Fruit fly (Drosophila melanogaster): ENCODE measurements around the gene CG34404.

The CG34404 gene

dm6 chr3R:15363608-15364007, 3.9 kb downstream of the CG34404 start, which contains the start of gene CG6171 (continued):
- no peak for TF ChIP-seq chm (GFP tag; IDR thresholded peaks at IDR 0.05)
- no peak for TF ChIP-seq CG15479 (GFP tag; optimal IDR thresholded peaks at IDR 0.05)
- no peak for TF ChIP-seq ase (GFP tag; IDR thresholded peaks at IDR 0.05)
- TF ChIP-seq Scr (GFP tag; IDR thresholded peaks at IDR 0.05; ENCODE audit: partially characterized antibody): peak; percentile 64
- no peak for TF ChIP-seq maf-S (GFP tag; optimal IDR thresholded peaks at IDR 0.05)
- TF ChIP-seq Fer2 (tag; optimal IDR thresholded peaks at IDR 0.05): no peak
- TF ChIP-seq Myb (GFP tag; optimal IDR thresholded peaks at IDR 0.05): peak; percentile 37
- TF ChIP-seq D19A (tag; optimal IDR thresholded peaks at IDR 0.05): no peak
- peak; percentile 55 for TF ChIP-seq pzg (GFP tag; optimal IDR thresholded peaks at IDR 0.05)
- peak; percentile 12 for TF ChIP-seq CG14710 (tag; optimal IDR thresholded peaks at IDR 0.05)
- peak; percentile 64 for TF ChIP-seq MESR4 (GFP tag; optimal IDR thresholded peaks at IDR 0.05)
- TF ChIP-seq CG18476 (GFP tag; optimal IDR thresholded peaks at IDR 0.05): no peak
- TF ChIP-seq Dp (GFP tag; optimal IDR thresholded peaks at IDR 0.05): peak; percentile 82
- TF ChIP-seq Dll (GFP tag; IDR thresholded peaks at IDR 0.05; ENCODE audit: partially characterized antibody): peak; percentile 69; the same call in 3 of the 4 replicates
- no peak for TF ChIP-seq wor (GFP tag; IDR thresholded peaks at IDR 0.05)
- 0 out of 2 replicates have a peak, but pooled peaks have one; percentile 14 for TF ChIP-seq Xrp1 (GFP tag; IDR thresholded peaks at IDR 0.05)
- TF ChIP-seq CG18262 (tag; optimal IDR thresholded peaks at IDR 0.05): no peak
- 0 out of 3 replicates have a peak, but pooled peaks have one; percentile 17 for TF ChIP-seq Doc3 (GFP tag; IDR thresholded peaks at IDR 0.05; ENCODE audit: partially characterized antibody)
- TF ChIP-seq CG16813 (GFP tag; IDR thresholded peaks at IDR 0.05; ENCODE audit: partially characterized antibody): 0 out of 3 replicates have a peak, but pooled peaks have one; percentile 29
- TF ChIP-seq CG2116 (GFP tag; optimal IDR thresholded peaks at IDR 0.05): peak; percentile 70
- TF ChIP-seq CG2129 (GFP tag; IDR thresholded peaks at IDR 0.05; ENCODE audit: partially characterized antibody): peak; percentile 34; the same call in 1 of the 2 replicates
- peak; percentile 92 for TF ChIP-seq CG10267 (tag; optimal IDR thresholded peaks at IDR 0.05)
- no peak for TF ChIP-seq CG7556 (GFP tag; optimal IDR thresholded peaks at IDR 0.05)
- TF ChIP-seq phol (tag; optimal IDR thresholded peaks at IDR 0.05): peak; percentile 41
- peak; percentile 48; the same call in 1 of the 3 replicates for TF ChIP-seq CG14860 (GFP tag; IDR thresholded peaks at IDR 0.05; ENCODE audit: partially characterized antibody)
- TF ChIP-seq gem (tag; optimal IDR thresholded peaks at IDR 0.05): no peak
- peak; percentile 48; the same call in 2 of the 3 replicates for TF ChIP-seq CG34224 (GFP tag; IDR thresholded peaks at IDR 0.05; ENCODE audit: partially characterized antibody)
- TF ChIP-seq Chrac-16 (GFP tag; optimal IDR thresholded peaks at IDR 0.05): no peak
- TF ChIP-seq Bgb (GFP tag; IDR thresholded peaks at IDR 0.05; ENCODE audit: partially characterized antibody): peak; percentile 30; the same call in 1 of the 2 replicates
- TF ChIP-seq CG2120 (GFP tag; optimal IDR thresholded peaks at IDR 0.05): peak; percentile 44
- TF ChIP-seq HmgZ (tag; optimal IDR thresholded peaks at IDR 0.05): peak; percentile 17
- TF ChIP-seq CG32767 (GFP tag; IDR thresholded peaks at IDR 0.05): peak; percentile 47; the same call in 1 of the 2 replicates
- peak; percentile 28 for TF ChIP-seq lilli (GFP tag; optimal IDR thresholded peaks at IDR 0.05)
- TF ChIP-seq CG12942 (GFP tag; optimal IDR thresholded peaks at IDR 0.05): no peak
- TF ChIP-seq lbe (GFP tag; optimal IDR thresholded peaks at IDR 0.05): peak; percentile 28
- peak in 1 of 2 experiments; percentile 15 for TF ChIP-seq crp (GFP tag; optimal IDR thresholded peaks at IDR 0.05)
- no peak for TF ChIP-seq chinmo (GFP tag; IDR thresholded peaks at IDR 0.05; ENCODE audit: partially characterized antibody)
- TF ChIP-seq CG15514 (GFP tag; optimal IDR thresholded peaks at IDR 0.05): peak; percentile 18
- no peak for TF ChIP-seq CG11504 (tag; optimal IDR thresholded peaks at IDR 0.05)
- peak; percentile 44; the same call in 1 of the 2 replicates for TF ChIP-seq hbn (GFP tag; IDR thresholded peaks at IDR 0.05; ENCODE audit: partially characterized antibody)
- no peak for TF ChIP-seq fd64A (GFP tag; optimal IDR thresholded peaks at IDR 0.05)
- no peak for TF ChIP-seq fu2 (GFP tag; optimal IDR thresholded peaks at IDR 0.05)
- peak; percentile 63 for TF ChIP-seq BEAF-32 (GFP tag; optimal IDR thresholded peaks at IDR 0.05)
- TF ChIP-seq CG13624 (GFP tag; optimal IDR thresholded peaks at IDR 0.05): peak; percentile 16
- peak; percentile 61 for TF ChIP-seq stwl (tag; optimal IDR thresholded peaks at IDR 0.05)
- TF ChIP-seq kni (GFP tag; optimal IDR thresholded peaks at IDR 0.05): no peak
- TF ChIP-seq sens (GFP tag): peak; percentile 80
- no peak for TF ChIP-seq az2 (GFP tag; optimal IDR thresholded peaks at IDR 0.05)
